Worm (Caenorhabditis elegans) whole organism, L2 larva: ENCODE results near the gene F53F8.5.
A peak's percentile ranks its signal among the peaks of the same experiment; 100 is the strongest.

ENCODE experiments used
- C34F6.9 ChIP-seq: fragments of 150-350 bp; optimal IDR thresholded peaks from 2 replicates; lab custom pipeline; 2014; ENCODE audit warnings: missing biosample characterization, missing genetic modification characterization
- F13H6.1 ChIP-seq: sonication (generic microtip); optimal IDR thresholded peaks from 2 replicates; lab custom pipeline; 2016; ENCODE audit warnings: missing genetic modification characterization, missing compliant biosample characterization
- R02D3.7 ChIP-seq: fragments of 150-350 bp; optimal IDR thresholded peaks from 2 replicates; lab custom pipeline; 2014; ENCODE audit warnings: missing biosample characterization, missing genetic modification characterization
- Y55F3AM.14 ChIP-seq: fragments of 200-800 bp; sonication (Bioruptor generic); optimal IDR thresholded peaks from 2 replicates; lab custom pipeline; 2018; ENCODE audit warnings: mild to moderate bottlenecking, missing genetic modification characterization, missing compliant biosample characterization
- ZK546.5 ChIP-seq: sonication (generic microtip); optimal IDR thresholded peaks from 2 replicates; lab custom pipeline; 2017; ENCODE audit warnings: missing biosample characterization, missing genetic modification characterization
- aly-2 ChIP-seq: fragments of 150-350 bp; optimal IDR thresholded peaks from 2 replicates; lab custom pipeline; 2014; ENCODE audit warnings: missing biosample characterization, missing genetic modification characterization
- ama-1 ChIP-seq: fragments of 150-350 bp; optimal IDR thresholded peaks from 2 replicates; lab custom pipeline; 2018; ENCODE audit warnings: inconsistent platforms
- ceh-16 ChIP-seq: fragments of 150-350 bp; optimal IDR thresholded peaks from 2 replicates; lab custom pipeline; 2014; ENCODE audit warnings: missing biosample characterization, missing genetic modification characterization
- crh-2 ChIP-seq: sonication (generic microtip); optimal IDR thresholded peaks from 2 replicates; lab custom pipeline; 2017; ENCODE audit warnings: missing biosample characterization, missing genetic modification characterization
- egl-27 ChIP-seq: sonication (generic microtip); optimal IDR thresholded peaks from 3 replicates; lab custom pipeline; 2017; ENCODE audit warnings: missing biosample characterization, missing genetic modification reagents, missing genetic modification characterization
- gmeb-1 ChIP-seq: fragments of 150-350 bp; optimal IDR thresholded peaks from 2 replicates; lab custom pipeline; 2014; ENCODE audit warnings: missing biosample characterization, missing genetic modification characterization
- lin-11 ChIP-seq: fragments of 150-350 bp; sonication (generic microtip); optimal IDR thresholded peaks from 2 replicates; lab custom pipeline; 2014; ENCODE audit warnings: missing biosample characterization, missing genetic modification characterization, inconsistent platforms, mixed read lengths
- lin-13 ChIP-seq: fragments of 150-350 bp; optimal IDR thresholded peaks from 2 replicates; lab custom pipeline; 2014; ENCODE audit warnings: missing biosample characterization, missing genetic modification reagents, missing genetic modification characterization
- lin-39 ChIP-seq: fragments of 150-350 bp; optimal IDR thresholded peaks from 2 replicates; lab custom pipeline; 2014; ENCODE audit warnings: missing biosample characterization, missing genetic modification reagents, missing genetic modification characterization
- lsy-2 ChIP-seq, 2 experiments: fragments of 150-350 bp in 1 of 2; sonication (generic microtip) in 1 of 2; optimal IDR thresholded peaks; 2 replicates each; lab custom pipeline; 2014 to 2017; ENCODE audit warnings: missing biosample characterization in 2 of 2, missing genetic modification characterization in 2 of 2
- mbf-1 ChIP-seq: sonication (generic microtip); optimal IDR thresholded peaks from 2 replicates; lab custom pipeline; 2017; ENCODE audit warnings: missing biosample characterization, missing genetic modification characterization
- mdl-1 ChIP-seq, 2 experiments: fragments of 150-350 bp in 1 of 2; sonication (generic microtip) in 1 of 2; optimal IDR thresholded peaks; 2 replicates each; lab custom pipeline; 2017; ENCODE audit warnings: missing biosample characterization in 2 of 2, missing genetic modification characterization in 2 of 2
- nhr-12 ChIP-seq: fragments of 150-350 bp; optimal IDR thresholded peaks from 2 replicates; lab custom pipeline; 2014; ENCODE audit warnings: missing biosample characterization, missing genetic modification characterization
- nhr-129 ChIP-seq: fragments of 150-350 bp; optimal IDR thresholded peaks from 2 replicates; lab custom pipeline; 2014; ENCODE audit warnings: missing biosample characterization, missing genetic modification characterization
- nhr-23 ChIP-seq: fragments of 150-350 bp; optimal IDR thresholded peaks from 2 replicates; lab custom pipeline; 2014; ENCODE audit warnings: missing biosample characterization, missing genetic modification reagents, missing genetic modification characterization
- nhr-25 ChIP-seq: fragments of 150-350 bp; sonication (generic microtip); optimal IDR thresholded peaks from 3 replicates; lab custom pipeline; 2014; ENCODE audit warnings: missing biosample characterization, missing genetic modification characterization
- nhr-77 ChIP-seq: fragments of 150-350 bp; optimal IDR thresholded peaks from 2 replicates; lab custom pipeline; 2014; ENCODE audit warnings: missing biosample characterization, missing genetic modification characterization
- peb-1 ChIP-seq: fragments of 150-350 bp; optimal IDR thresholded peaks from 2 replicates; lab custom pipeline; 2014; ENCODE audit warnings: missing biosample characterization, missing genetic modification characterization
- sem-4 ChIP-seq: fragments of 150-350 bp; optimal IDR thresholded peaks from 2 replicates; lab custom pipeline; 2014; ENCODE audit warnings: missing biosample characterization, missing genetic modification reagents, missing genetic modification characterization
- skn-1 ChIP-seq: sonication (generic microtip); optimal IDR thresholded peaks from 2 replicates; lab custom pipeline; 2017; ENCODE audit warnings: missing biosample characterization, missing genetic modification characterization
- sma-3 ChIP-seq: sonication (generic microtip); optimal IDR thresholded peaks from 2 replicates; lab custom pipeline; 2016; ENCODE audit warnings: missing genetic modification reagents, missing genetic modification characterization, missing compliant biosample characterization
- sma-9 ChIP-seq, 2 experiments: fragments of 150-350 bp in 1 of 2; sonication (generic microtip) in 1 of 2; optimal IDR thresholded peaks; 2 replicates each; lab custom pipeline; 2014 to 2016; ENCODE audit warnings: missing genetic modification characterization in 2 of 2, mild to moderate bottlenecking in 1 of 2, missing biosample characterization in 1 of 2, missing compliant biosample characterization in 1 of 2, missing genetic modification reagents in 1 of 2, moderate library complexity in 1 of 2
- snpc-4 ChIP-seq: fragments of 150-350 bp; optimal IDR thresholded peaks from 2 replicates; lab custom pipeline; 2014; ENCODE audit warnings: missing biosample characterization, missing genetic modification characterization
- unc-39 ChIP-seq: fragments of 150-350 bp; optimal IDR thresholded peaks from 2 replicates; lab custom pipeline; 2014; ENCODE audit warnings: missing biosample characterization, missing genetic modification characterization
- unc-55 ChIP-seq: fragments of 150-350 bp; sonication (generic microtip); optimal IDR thresholded peaks from 3 replicates; lab custom pipeline; 2014; ENCODE audit warnings: missing biosample characterization, missing genetic modification reagents, missing genetic modification characterization
- unc-62 ChIP-seq: fragments of 150-350 bp; optimal IDR thresholded peaks from 2 replicates; lab custom pipeline; 2014; ENCODE audit warnings: missing biosample characterization, missing genetic modification reagents, missing genetic modification characterization
- ztf-1 ChIP-seq: fragments of 200-800 bp; sonication (Bioruptor generic); conservative IDR thresholded peaks from 2 replicates; pipeline ENCODE4 v1.3.6; 2022; ENCODE audit warnings: missing genetic modification characterization, missing compliant biosample characterization
- ztf-4 ChIP-seq: fragments of 150-350 bp; optimal IDR thresholded peaks from 2 replicates; lab custom pipeline; 2014; ENCODE audit warnings: missing biosample characterization, missing genetic modification characterization

Gene F53F8.5

ce11 chrV:20711733-20712132 is 7.9 kb upstream of the F53F8.5 start (continued):
- TF ChIP-seq unc-62 (GFP tag; lab: Kevin White, UChicago) (no peak), ama-1 (lab: Kevin White, UChicago) (peak; percentile 14)
- TF ChIP-seq, all 48 proteins: peak for 11

ce11 chrV:20710642-20711041 is 6.8 kb upstream of the F53F8.5 start:
- no peak for TF ChIP-seq ceh-16
- peak in 1 of 2 experiments; percentile 56 for TF ChIP-seq mdl-1 (tag; optimal IDR thresholded peaks at IDR 0.05; lab: Kevin White, UChicago)
- peak; percentile 4 for TF ChIP-seq nhr-129 (tag; lab: Kevin White, UChicago)
- peak in 1 of 2 experiments; percentile 32 for TF ChIP-seq lsy-2 (tag; optimal IDR thresholded peaks at IDR 0.05; lab: Kevin White, UChicago)
- no peak for TF ChIP-seq R02D3.7 (tag; lab: Kevin White, UChicago)
- no peak for TF ChIP-seq skn-1
- no peak for TF ChIP-seq nhr-12
- TF ChIP-seq C34F6.9 (tag; lab: Kevin White, UChicago) = peak; percentile 14
- TF ChIP-seq ZK546.5 = no peak
- TF ChIP-seq unc-55 = peak; percentile 47
- no peak for TF ChIP-seq lin-39 (tag; lab: Kevin White, UChicago)
- no peak for TF ChIP-seq mbf-1 (tag; lab: Kevin White, UChicago)

ce11 chrV:20710156-20710555 is 6.3 kb upstream of the F53F8.5 start:
- TF ChIP-seq ztf-4 (tag; lab: Kevin White, UChicago) (peak; percentile 56), crh-2 (peak; percentile 68), sem-4 (peak; percentile 7), nhr-129 (tag; lab: Kevin White, UChicago) (peak; percentile 68), C34F6.9 (tag; lab: Kevin White, UChicago) (peak; percentile 66), unc-39 (no peak), lsy-2 (tag; optimal IDR thresholded peaks at IDR 0.05; lab: Kevin White, UChicago) (peak in 1 of 2 experiments; percentile 48), sma-9 (GFP tag; optimal IDR thresholded peaks at IDR 0.05; lab: Kevin White, UChicago) (peak; percentile 48), sma-9 (tag; optimal IDR thresholded peaks at IDR 0.05; lab: Kevin White, UChicago) (no peak), nhr-12 (no peak), unc-55 (no peak), aly-2 (no peak)

ce11 chrV:20698837-20699236 is 5.0 kb downstream of the F53F8.5 start:
- TF ChIP-seq snpc-4 = peak; percentile 85

- TF ChIP-seq nhr-25 (tag; lab: Kevin White, UChicago) = no peak
- TF ChIP-seq gmeb-1 (tag; lab: Kevin White, UChicago) = no peak
- TF ChIP-seq crh-2 = no peak
- no peak for TF ChIP-seq peb-1 (tag; lab: Kevin White, UChicago)
- no peak for TF ChIP-seq aly-2
- no peak for TF ChIP-seq nhr-23 (tag; lab: Kevin White, UChicago)
- TF ChIP-seq lin-11 = no peak
- TF ChIP-seq egl-27 (tag; lab: Kevin White, UChicago) = no peak
- TF ChIP-seq C34F6.9 (tag; lab: Kevin White, UChicago) = no peak
- TF ChIP-seq sem-4 = no peak
- TF ChIP-seq lsy-2 (tag; optimal IDR thresholded peaks at IDR 0.05; lab: Kevin White, UChicago) = no peak
- no peak for TF ChIP-seq ztf-1 (GFP tag; lab: Robert Waterston, UW)
- TF ChIP-seq nhr-129 (tag; lab: Kevin White, UChicago) = no peak
Measured at ce11 chrV:20698266-20698665, 5.6 kb downstream of the F53F8.5 start, which contains the start of gene F53F8.7. TSS of gene F53F8.7 (minus strand) at chrV:20698366.

ce11 chrV:20693968-20694367 is 9.9 kb downstream of the F53F8.5 start:
- no peak for TF ChIP-seq nhr-23 (tag; lab: Kevin White, UChicago)
- peak; percentile 6 for TF ChIP-seq C34F6.9 (tag; lab: Kevin White, UChicago)
- TF ChIP-seq unc-62 (GFP tag; lab: Kevin White, UChicago) = no peak
- peak; percentile 44 for TF ChIP-seq gmeb-1 (tag; lab: Kevin White, UChicago)
- no peak for TF ChIP-seq nhr-77 (tag; lab: Kevin White, UChicago)
- peak; percentile 18 for TF ChIP-seq Y55F3AM.14
- TF ChIP-seq sma-3 (GFP tag; lab: Kevin White, UChicago) = peak; percentile 73
- TF ChIP-seq lin-11 = peak; percentile 17
- TF ChIP-seq skn-1 = no peak
- peak; percentile 18 for TF ChIP-seq unc-55
- peak; percentile 45 for TF ChIP-seq lin-13 (GFP tag; lab: Kevin White, UChicago)
- peak in 1 of 2 experiments; percentile 21 for TF ChIP-seq lsy-2 (tag; optimal IDR thresholded peaks at IDR 0.05; lab: Kevin White, UChicago)
- TF ChIP-seq nhr-129 (tag; lab: Kevin White, UChicago) = peak; percentile 39
- TF ChIP-seq F13H6.1 = peak; percentile 40
- peak; percentile 4 for TF ChIP-seq crh-2
